Fruit fly (Drosophila melanogaster): ENCODE data around the gene vkg.

Gene vkg

DNA sequence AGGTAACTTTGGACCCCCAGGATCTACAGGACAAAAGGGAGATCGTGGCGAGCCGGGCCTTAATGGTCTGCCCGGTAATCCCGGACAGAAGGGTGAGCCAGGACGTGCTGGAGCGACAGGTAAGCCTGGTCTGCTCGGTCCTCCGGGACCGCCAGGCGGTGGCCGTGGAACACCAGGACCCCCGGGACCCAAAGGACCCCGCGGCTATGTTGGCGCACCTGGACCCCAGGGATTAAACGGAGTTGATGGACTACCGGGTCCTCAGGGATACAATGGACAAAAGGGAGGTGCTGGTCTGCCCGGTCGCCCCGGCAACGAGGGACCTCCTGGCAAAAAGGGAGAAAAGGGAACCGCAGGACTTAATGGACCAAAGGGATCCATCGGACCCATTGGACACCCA lies 3.9 kb upstream of the vkg start:
- no peak for TF ChIP-seq tj (GFP tag; optimal IDR thresholded peaks at IDR 0.05)
- no peak for TF ChIP-seq kay (GFP tag; ENCODE audit: borderline replicate concordance)
- TF ChIP-seq CG14711 (tag; optimal IDR thresholded peaks at IDR 0.05): no peak
- no peak for TF ChIP-seq bab1 (GFP tag; optimal IDR thresholded peaks at IDR 0.05)
- no peak for TF ChIP-seq toe (GFP tag; optimal IDR thresholded peaks at IDR 0.05)
- no peak for TF ChIP-seq CG7045 (GFP tag; optimal IDR thresholded peaks at IDR 0.05)
- TF ChIP-seq CG33017 (tag; optimal IDR thresholded peaks at IDR 0.05): no peak
- TF ChIP-seq cnc (optimal IDR thresholded peaks at IDR 0.05): no peak
- TF ChIP-seq Clk (GFP tag; optimal IDR thresholded peaks at IDR 0.05): no peak

DNA sequence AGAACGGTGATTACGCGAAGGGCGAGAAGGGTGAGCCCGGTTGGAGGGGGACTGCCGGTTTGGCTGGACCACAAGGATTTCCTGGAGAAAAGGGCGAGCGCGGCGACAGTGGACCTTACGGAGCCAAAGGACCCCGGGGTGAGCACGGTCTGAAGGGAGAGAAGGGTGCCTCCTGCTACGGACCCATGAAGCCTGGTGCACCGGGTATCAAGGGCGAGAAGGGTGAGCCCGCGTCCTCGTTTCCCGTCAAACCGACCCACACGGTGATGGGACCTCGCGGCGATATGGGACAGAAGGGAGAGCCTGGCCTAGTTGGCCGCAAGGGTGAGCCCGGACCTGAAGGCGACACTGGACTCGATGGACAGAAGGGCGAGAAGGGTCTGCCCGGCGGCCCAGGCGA lies 3.4 kb upstream of the vkg start:
- TF ChIP-seq CG11617 (GFP tag; optimal IDR thresholded peaks at IDR 0.05): no peak
- TF ChIP-seq CG1620 (GFP tag; optimal IDR thresholded peaks at IDR 0.05): no peak
- TF ChIP-seq CG33017 (tag; optimal IDR thresholded peaks at IDR 0.05): no peak
- TF ChIP-seq CG5204 (GFP tag; optimal IDR thresholded peaks at IDR 0.05): no peak
- TF ChIP-seq pad (GFP tag; optimal IDR thresholded peaks at IDR 0.05): no peak
- no peak for TF ChIP-seq cnc (optimal IDR thresholded peaks at IDR 0.05)
- TF ChIP-seq toe (GFP tag; optimal IDR thresholded peaks at IDR 0.05): no peak
- TF ChIP-seq Crg-1 (GFP tag; optimal IDR thresholded peaks at IDR 0.05): no peak
- no peak for TF ChIP-seq CG7101 (tag; optimal IDR thresholded peaks at IDR 0.05)
- no peak for TF ChIP-seq cic (GFP tag; optimal IDR thresholded peaks at IDR 0.05)
- no peak for TF ChIP-seq kay (GFP tag; ENCODE audit: borderline replicate concordance)
- TF ChIP-seq Clk (GFP tag; optimal IDR thresholded peaks at IDR 0.05): no peak
- no peak for TF ChIP-seq bab1 (GFP tag; optimal IDR thresholded peaks at IDR 0.05)
- no peak for TF ChIP-seq CG14711 (tag; optimal IDR thresholded peaks at IDR 0.05)

DNA sequence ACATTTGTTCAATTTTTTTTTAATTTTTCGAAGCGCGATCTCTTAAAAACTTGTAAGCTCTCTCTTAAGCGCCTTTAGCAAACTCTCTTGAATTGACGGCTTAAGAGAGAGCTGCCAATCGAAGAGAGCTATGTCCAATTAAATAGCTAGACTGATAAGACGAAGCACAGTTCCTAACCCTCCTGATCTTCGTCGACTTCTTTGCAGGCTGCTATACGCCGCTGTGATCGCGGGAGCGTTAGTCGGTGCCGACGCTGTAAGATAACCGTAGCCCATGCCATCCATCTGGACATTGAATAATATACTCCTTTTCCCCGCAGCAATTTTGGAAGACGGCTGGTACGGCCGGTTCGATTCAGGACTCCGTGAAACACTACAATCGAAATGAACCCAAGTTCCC lies 2.5 kb upstream of the vkg start:
- TF ChIP-seq CG12768 (GFP tag; optimal IDR thresholded peaks at IDR 0.05) (no peak), cnc (optimal IDR thresholded peaks at IDR 0.05) (no peak), Hr96 (GFP tag; optimal IDR thresholded peaks at IDR 0.05) (no peak)

DNA sequence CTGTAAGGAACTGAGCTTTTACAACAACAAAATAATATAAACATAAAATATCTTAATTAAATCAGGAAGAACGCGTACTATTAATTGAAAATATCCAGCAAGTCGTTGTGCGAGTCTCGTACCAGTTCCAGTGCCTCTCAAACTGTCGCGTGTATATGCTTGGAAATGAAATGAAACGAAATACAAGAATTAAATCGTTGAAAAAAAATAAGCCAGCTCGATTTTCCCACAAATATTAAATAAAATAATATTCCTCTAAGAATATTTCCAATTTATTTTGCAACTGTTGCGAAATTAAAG lies 1.8 kb upstream of the vkg start:
- TF ChIP-seq bab1 (GFP tag; optimal IDR thresholded peaks at IDR 0.05): no peak
- no peak for TF ChIP-seq CG14711 (tag; optimal IDR thresholded peaks at IDR 0.05)
- no peak for TF ChIP-seq Hr96 (GFP tag; optimal IDR thresholded peaks at IDR 0.05)
- peak; percentile 33 for TF ChIP-seq kay (GFP tag; ENCODE audit: borderline replicate concordance)
- peak; percentile 60 for TF ChIP-seq tj (GFP tag; optimal IDR thresholded peaks at IDR 0.05)
- no peak for TF ChIP-seq CG7101 (tag; optimal IDR thresholded peaks at IDR 0.05)

DNA sequence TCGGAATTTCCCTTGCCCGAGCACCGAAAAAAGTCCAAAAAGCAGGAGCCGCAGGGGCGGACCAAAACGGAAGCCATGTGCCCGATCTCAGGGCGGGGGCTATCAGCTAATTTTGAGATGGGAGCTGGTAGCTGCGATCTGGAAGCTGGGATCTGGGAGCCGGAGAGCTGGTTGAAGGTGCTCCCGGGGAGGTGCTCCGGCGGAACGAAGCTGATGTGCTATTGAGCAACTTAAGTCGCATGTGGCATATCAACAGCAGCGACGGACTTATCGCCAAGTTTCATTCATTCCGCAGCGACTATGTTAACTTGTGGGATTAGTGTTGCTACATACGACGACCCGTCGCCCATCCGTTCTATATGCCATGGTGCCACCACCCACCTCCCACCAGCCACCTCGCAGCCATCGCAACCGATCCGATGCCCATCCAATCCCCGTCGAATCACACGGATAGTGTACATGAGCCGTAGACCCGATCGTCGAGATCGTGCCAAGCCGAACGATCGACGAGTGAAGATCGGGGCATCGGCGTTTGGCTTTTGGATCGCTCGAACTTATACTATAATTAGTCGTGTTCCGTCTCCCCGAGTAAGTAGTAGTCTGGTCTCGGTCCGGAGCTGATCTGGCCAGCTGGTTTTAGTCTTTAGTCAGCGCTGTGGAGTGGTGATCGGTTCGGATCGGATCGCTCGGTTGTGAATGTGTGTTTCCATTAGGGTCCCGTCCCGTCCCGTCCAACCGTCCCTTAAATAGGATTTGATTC lies 1.2 kb upstream of the vkg start, which contains the start of gene Col4a1:
Gene Col4a1 (plus strand): TSS at position 561 of the 760 bp plus-strand sequence.
- TF ChIP-seq CG5204 (GFP tag; optimal IDR thresholded peaks at IDR 0.05) (no peak), Mnt (GFP tag; optimal IDR thresholded peaks at IDR 0.05) (peak; percentile 7), CG11617 (GFP tag; optimal IDR thresholded peaks at IDR 0.05) (no peak), Clk (GFP tag; optimal IDR thresholded peaks at IDR 0.05) (no peak), cic (GFP tag; optimal IDR thresholded peaks at IDR 0.05) (peak; percentile 72), bab1 (GFP tag; optimal IDR thresholded peaks at IDR 0.05) (no peak), CG12768 (GFP tag; optimal IDR thresholded peaks at IDR 0.05) (peak; percentile 49)

DNA sequence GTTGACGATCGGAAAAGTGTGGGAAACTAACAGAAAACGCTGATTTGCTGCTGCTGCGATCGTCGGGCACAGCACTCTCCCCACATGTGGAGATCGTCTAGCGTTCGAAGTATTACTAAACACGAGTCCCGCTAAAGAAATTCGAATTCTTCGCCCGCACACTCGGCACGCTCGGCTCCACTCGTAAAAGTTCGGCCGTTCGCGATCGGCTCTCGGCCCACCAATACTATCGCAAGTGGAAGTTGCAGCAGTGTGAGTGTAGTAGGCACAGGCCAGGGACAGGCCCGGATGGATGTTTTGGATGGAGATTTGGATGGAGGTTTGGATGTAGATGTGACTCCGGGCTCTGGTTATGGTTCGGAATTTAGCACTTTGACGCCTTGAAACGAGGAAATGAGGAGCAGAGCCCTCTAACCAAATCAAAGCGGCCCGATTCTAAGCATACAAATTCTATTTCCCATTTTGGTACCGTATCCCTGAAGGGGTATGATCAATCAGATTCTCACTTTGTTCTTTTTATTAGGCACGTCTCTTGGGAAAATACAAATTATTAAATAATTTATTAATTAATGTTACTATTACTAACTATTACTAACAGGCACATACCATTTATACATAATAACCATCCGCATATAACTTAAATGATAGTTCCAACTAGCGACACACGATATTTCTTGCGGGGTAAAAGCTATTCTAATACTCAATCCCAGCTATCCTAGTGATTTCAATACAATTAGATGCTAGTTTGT lies 496 bp downstream of the vkg start:
- peak; percentile 3 for TF ChIP-seq cic (GFP tag; optimal IDR thresholded peaks at IDR 0.05)
- TF ChIP-seq tj (GFP tag; optimal IDR thresholded peaks at IDR 0.05): peak; percentile 41
- no peak for TF ChIP-seq Clk (GFP tag; optimal IDR thresholded peaks at IDR 0.05)
- TF ChIP-seq CG33017 (tag; optimal IDR thresholded peaks at IDR 0.05): no peak

DNA sequence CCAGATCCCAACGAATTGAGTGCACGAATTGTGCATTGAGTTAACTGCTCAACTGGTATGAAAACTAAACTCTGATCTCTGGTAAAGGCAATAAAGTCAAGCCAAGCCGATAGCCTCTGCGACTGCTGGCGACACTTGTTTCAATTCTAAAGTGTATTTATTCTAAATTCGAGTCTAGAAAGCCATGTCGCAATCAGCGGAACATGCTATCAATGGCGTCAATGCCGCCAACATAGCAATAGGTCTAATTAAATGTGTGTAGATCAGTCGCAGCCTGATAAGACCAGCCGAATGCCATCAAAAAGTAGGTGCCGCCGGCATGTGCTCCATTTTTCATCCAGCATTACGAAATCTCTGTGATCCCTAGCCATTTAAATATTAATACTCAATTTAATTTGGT lies 2.4 kb downstream of the vkg start:
- no peak for TF ChIP-seq bab1 (GFP tag; optimal IDR thresholded peaks at IDR 0.05)
- TF ChIP-seq CG1620 (GFP tag; optimal IDR thresholded peaks at IDR 0.05): no peak
- TF ChIP-seq cnc (optimal IDR thresholded peaks at IDR 0.05): no peak
- TF ChIP-seq cic (GFP tag; optimal IDR thresholded peaks at IDR 0.05): no peak
- TF ChIP-seq Crg-1 (GFP tag; optimal IDR thresholded peaks at IDR 0.05): no peak
- no peak for TF ChIP-seq CG33017 (tag; optimal IDR thresholded peaks at IDR 0.05)
- TF ChIP-seq tj (GFP tag; optimal IDR thresholded peaks at IDR 0.05): no peak
- no peak for TF ChIP-seq Hr96 (GFP tag; optimal IDR thresholded peaks at IDR 0.05)
- no peak for TF ChIP-seq ovo (GFP tag; optimal IDR thresholded peaks at IDR 0.05)
- TF ChIP-seq kay (GFP tag; ENCODE audit: borderline replicate concordance): no peak
- TF ChIP-seq CG7101 (tag; optimal IDR thresholded peaks at IDR 0.05): no peak
- no peak for TF ChIP-seq CG7045 (GFP tag; optimal IDR thresholded peaks at IDR 0.05)
- TF ChIP-seq CG11617 (GFP tag; optimal IDR thresholded peaks at IDR 0.05): no peak
- TF ChIP-seq CG5204 (GFP tag; optimal IDR thresholded peaks at IDR 0.05): no peak
- TF ChIP-seq CG12768 (GFP tag; optimal IDR thresholded peaks at IDR 0.05): no peak
- no peak for TF ChIP-seq Mnt (GFP tag; optimal IDR thresholded peaks at IDR 0.05)
- no peak for TF ChIP-seq CG14711 (tag; optimal IDR thresholded peaks at IDR 0.05)
- TF ChIP-seq Clk (GFP tag; optimal IDR thresholded peaks at IDR 0.05): no peak

All from whole organism, adult.